Worm (Caenorhabditis elegans) whole organism, mixed stage, embryonic: Measurements from ENCODE around the gene Y11D7A.9.
A peak's percentile ranks its signal among the peaks of the same experiment; 100 is the strongest.
"Not testable (repeated sequence)": the region's sequence is repeated elsewhere in the genome, so short reads cannot be mapped to it uniquely, and the experiment has no call there.

Experiments
- M03D4.4 ChIP-seq: sonication (generic microtip); optimal IDR thresholded peaks from 2 replicates; lab custom pipeline; 2017; ENCODE audit warnings: mild to moderate bottlenecking, missing genetic modification characterization, missing compliant biosample characterization
- bed-3 ChIP-seq: fragments of 200-800 bp; sonication (Bioruptor generic); optimal IDR thresholded peaks from 3 replicates; lab custom pipeline; 2018; ENCODE audit warnings: mild to moderate bottlenecking, missing genetic modification characterization, moderate library complexity, missing compliant biosample characterization
- blmp-1 ChIP-seq: fragments of 150-350 bp; optimal IDR thresholded peaks from 2 replicates; lab custom pipeline; 2014; ENCODE audit warnings: missing biosample characterization, missing genetic modification characterization
- ceh-39 ChIP-seq: fragments of 150-350 bp; optimal IDR thresholded peaks from 2 replicates; lab custom pipeline; 2014; ENCODE audit warnings: missing biosample characterization, missing genetic modification characterization
- ceh-43 ChIP-seq: fragments of 200-800 bp; sonication (Bioruptor generic); optimal IDR thresholded peaks from 2 replicates; lab custom pipeline; 2018; ENCODE audit warnings: mild to moderate bottlenecking, missing genetic modification characterization, moderate library complexity, missing compliant biosample characterization
- ceh-83 ChIP-seq: fragments of 200-800 bp; sonication (Bioruptor generic); optimal IDR thresholded peaks from 2 replicates; lab custom pipeline; 2018; ENCODE audit warnings: mild to moderate bottlenecking, missing genetic modification characterization, missing compliant biosample characterization
- ces-1 ChIP-seq: fragments of 150-350 bp; optimal IDR thresholded peaks from 2 replicates; lab custom pipeline; 2014; ENCODE audit warnings: missing biosample characterization, missing genetic modification reagents, missing genetic modification characterization
- cnd-1 ChIP-seq: fragments of 200-800 bp; sonication (Bioruptor generic); optimal IDR thresholded peaks from 2 replicates; lab custom pipeline; 2018; ENCODE audit warnings: mild to moderate bottlenecking, missing genetic modification characterization, missing compliant biosample characterization
- drap-1 ChIP-seq: fragments of 200-800 bp; sonication (Bioruptor generic); optimal IDR thresholded peaks from 3 replicates; lab custom pipeline; 2018; ENCODE audit warnings: mild to moderate bottlenecking, missing genetic modification characterization, missing compliant biosample characterization
- elt-3 ChIP-seq: fragments of 150-350 bp; optimal IDR thresholded peaks from 2 replicates; lab custom pipeline; 2014; ENCODE audit warnings: missing biosample characterization, missing genetic modification characterization
- flh-1 ChIP-seq: fragments of 200-800 bp; sonication (Bioruptor generic); optimal IDR thresholded peaks from 2 replicates; lab custom pipeline; 2018; ENCODE audit warnings: mild to moderate bottlenecking, missing genetic modification characterization, moderate library complexity, missing compliant biosample characterization
- ham-2 ChIP-seq: fragments of 200-800 bp; sonication (Bioruptor generic); optimal IDR thresholded peaks from 2 replicates; lab custom pipeline; 2018; ENCODE audit warnings: mild to moderate bottlenecking, missing genetic modification characterization, missing compliant biosample characterization
- hlh-1 ChIP-seq: fragments of 150-350 bp; optimal IDR thresholded peaks from 2 replicates; lab custom pipeline; 2014; ENCODE audit warnings: missing biosample characterization, missing genetic modification reagents, missing genetic modification characterization
- lin-13 ChIP-seq: fragments of 150-350 bp; optimal IDR thresholded peaks from 2 replicates; lab custom pipeline; 2014; ENCODE audit warnings: missing biosample characterization, missing genetic modification characterization
- lin-32 ChIP-seq: fragments of 200-800 bp; sonication (Bioruptor generic); optimal IDR thresholded peaks from 2 replicates; lab custom pipeline; 2018; ENCODE audit warnings: mild to moderate bottlenecking, missing genetic modification characterization, missing compliant biosample characterization
- lsy-2 ChIP-seq: fragments of 150-350 bp; optimal IDR thresholded peaks from 2 replicates; lab custom pipeline; 2014; ENCODE audit warnings: missing biosample characterization, missing genetic modification characterization
- mab-5 ChIP-seq: fragments of 150-350 bp; optimal IDR thresholded peaks from 2 replicates; lab custom pipeline; 2014; ENCODE audit warnings: missing biosample characterization, missing genetic modification characterization
- mep-1 ChIP-seq: fragments of 150-350 bp; optimal IDR thresholded peaks from 2 replicates; lab custom pipeline; 2017; ENCODE audit warnings: missing biosample characterization, missing genetic modification reagents, missing genetic modification characterization, inconsistent platforms
- mls-2 ChIP-seq: sonication (generic microtip); optimal IDR thresholded peaks from 2 replicates; lab custom pipeline; 2016; ENCODE audit warnings: mild to moderate bottlenecking, missing genetic modification characterization, moderate library complexity, missing compliant biosample characterization
- nhr-12 ChIP-seq: fragments of 150-350 bp; optimal IDR thresholded peaks from 2 replicates; lab custom pipeline; 2014; ENCODE audit warnings: missing biosample characterization, missing genetic modification characterization
- nhr-2 ChIP-seq: fragments of 150-350 bp; optimal IDR thresholded peaks from 2 replicates; lab custom pipeline; 2014; ENCODE audit warnings: missing biosample characterization, missing genetic modification characterization
- nhr-237 ChIP-seq: fragments of 150-350 bp; optimal IDR thresholded peaks from 2 replicates; lab custom pipeline; 2014; ENCODE audit warnings: missing biosample characterization, missing genetic modification characterization
- nhr-76 ChIP-seq: sonication (generic microtip); optimal IDR thresholded peaks from 2 replicates; lab custom pipeline; 2017; ENCODE audit warnings: missing biosample characterization, missing genetic modification characterization
- pha-4 ChIP-seq: fragments of 150-350 bp; optimal IDR thresholded peaks from 2 replicates; lab custom pipeline; 2018; ENCODE audit warnings: missing biosample characterization, missing genetic modification reagents, missing genetic modification characterization
- sem-2 ChIP-seq: fragments of 200-800 bp; sonication (Bioruptor generic); optimal IDR thresholded peaks from 2 replicates; lab custom pipeline; 2018; ENCODE audit warnings: mild to moderate bottlenecking, missing genetic modification characterization, missing compliant biosample characterization
- snpc-4 ChIP-seq: fragments of 150-350 bp; optimal IDR thresholded peaks from 2 replicates; lab custom pipeline; 2014; ENCODE audit warnings: missing biosample characterization, missing genetic modification characterization
- tbx-8 ChIP-seq: fragments of 200-800 bp; sonication (Bioruptor generic); optimal IDR thresholded peaks from 2 replicates; lab custom pipeline; 2018; ENCODE audit warnings: mild to moderate bottlenecking, missing genetic modification characterization, moderate library complexity, missing compliant biosample characterization
- unc-120 ChIP-seq: sonication (generic microtip); optimal IDR thresholded peaks from 2 replicates; lab custom pipeline; 2017; ENCODE audit warnings: missing genetic modification characterization, missing compliant biosample characterization; ENCODE audit not compliant: poor library complexity, severe bottlenecking
- unc-39 ChIP-seq: fragments of 150-350 bp; optimal IDR thresholded peaks from 2 replicates; lab custom pipeline; 2014; ENCODE audit warnings: missing biosample characterization, missing genetic modification characterization
- unc-62 ChIP-seq: fragments of 150-350 bp; optimal IDR thresholded peaks from 2 replicates; lab custom pipeline; 2014; ENCODE audit warnings: missing biosample characterization, missing genetic modification reagents, missing genetic modification characterization
- zip-8 ChIP-seq: fragments of 150-350 bp; optimal IDR thresholded peaks from 2 replicates; lab custom pipeline; 2014; ENCODE audit warnings: missing biosample characterization, missing genetic modification characterization
- ztf-11 ChIP-seq: fragments of 150-350 bp; optimal IDR thresholded peaks from 2 replicates; lab custom pipeline; 2014; ENCODE audit warnings: missing biosample characterization, missing genetic modification characterization

Y11D7A.9 gene

ce11 chrIV:9296285-9296684, 40.4 kb upstream of the Y11D7A.9 start, which contains the start of gene F49C12.1:
Gene F49C12.1 (minus strand): TSS chrIV:9296354.
- no peak for TF ChIP-seq zip-8 (tag; lab: Kevin White, UChicago)
- no peak for TF ChIP-seq snpc-4 (tag; lab: Kevin White, UChicago)
- TF ChIP-seq elt-3 (tag; lab: Kevin White, UChicago), result no peak
- no peak for TF ChIP-seq lsy-2

ce11 chrIV:9293825-9294224, 37.9 kb upstream of the Y11D7A.9 start, which contains the start of gene nhr-264:
Gene nhr-264 (minus strand): TSS chrIV:9293925.
- TF ChIP-seq sem-2, tbx-8, drap-1 (GFP tag; lab: Kevin White, UChicago): not testable (repeated sequence)

DNA sequence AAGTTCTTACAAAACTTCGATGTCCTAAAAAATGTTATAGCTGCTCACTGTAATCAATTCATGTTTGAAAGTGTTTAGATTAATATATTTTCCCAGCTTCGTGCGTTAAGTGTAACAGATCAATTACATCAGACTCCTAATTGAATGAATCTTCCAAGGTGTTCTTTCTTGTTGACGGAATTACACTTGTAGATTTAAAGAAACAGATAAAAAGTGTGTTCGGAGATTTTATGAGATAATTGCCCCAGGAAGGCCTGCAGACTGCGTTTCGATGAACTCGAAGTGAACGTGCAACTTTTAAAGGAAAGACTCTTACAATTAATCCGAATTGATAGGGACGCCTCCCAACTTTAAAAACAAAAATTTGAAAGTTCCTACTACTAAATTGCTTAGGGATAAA, 33.7 kb upstream of the Y11D7A.9 start:
- TF ChIP-seq M03D4.4 (tag; lab: Kevin White, UChicago), result no peak
- TF ChIP-seq hlh-1 (tag; lab: Kevin White, UChicago), result no peak
- no peak for TF ChIP-seq nhr-12 (tag; lab: Kevin White, UChicago)
- TF ChIP-seq zip-8 (tag; lab: Kevin White, UChicago), result no peak
- TF ChIP-seq bed-3 (GFP tag; lab: Kevin White, UChicago), result no peak
- no peak for TF ChIP-seq ces-1 (GFP tag; lab: Kevin White, UChicago)
- TF ChIP-seq nhr-237, result no peak
- TF ChIP-seq blmp-1, result no peak
- no peak for TF ChIP-seq ceh-39 (tag; lab: Kevin White, UChicago)
- no peak for TF ChIP-seq ztf-11 (tag; lab: Kevin White, UChicago)

DNA sequence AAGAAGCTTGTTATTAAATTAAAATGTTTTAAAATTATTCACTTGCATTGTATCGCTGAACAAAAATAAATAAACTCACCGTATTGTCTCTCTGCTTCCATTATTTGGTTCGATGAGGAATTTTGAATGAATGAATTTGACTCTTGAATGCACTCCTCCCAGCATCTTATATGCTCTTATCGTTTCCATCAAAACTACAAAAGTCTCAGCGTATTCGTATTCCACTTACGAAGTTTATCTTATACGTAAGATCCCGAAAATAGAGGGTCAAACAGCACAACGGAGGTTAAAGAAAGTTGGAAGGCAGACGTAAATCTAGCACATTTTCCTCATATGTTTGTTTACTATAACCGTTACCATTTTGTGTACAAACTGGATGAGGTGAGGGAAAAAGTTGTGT, 30.4 kb upstream of the Y11D7A.9 start, which contains the start of gene nhr-267:
Gene nhr-267 (minus strand): TSS at position 101 of the 400 bp plus-strand sequence.
- TF ChIP-seq nhr-2; tbx-8 (GFP tag; lab: Kevin White, UChicago); lsy-2: not testable (repeated sequence)

- TF ChIP-seq tbx-8 (GFP tag; lab: Kevin White, UChicago), result no peak
- TF ChIP-seq unc-120 (tag; lab: Kevin White, UChicago), result peak; percentile 10
- no peak for TF ChIP-seq ceh-43 (GFP tag; lab: Kevin White, UChicago)
- TF ChIP-seq mls-2 (tag; lab: Kevin White, UChicago), result no peak
Measured at ce11 chrIV:9274008-9274529, 18.2 kb upstream of the Y11D7A.9 start, which contains the start of gene nmy-3. Gene nmy-3 (plus strand): TSS chrIV:9274479.

ce11 chrIV:9269796-9270195, 13.9 kb upstream of the Y11D7A.9 start, which contains the start of gene flh-3:
Gene flh-3 (plus strand): TSS chrIV:9270096.
- no peak for TF ChIP-seq drap-1 (GFP tag; lab: Kevin White, UChicago)
- TF ChIP-seq flh-1 (GFP tag; lab: Kevin White, UChicago), result no peak
- no peak for TF ChIP-seq unc-39 (tag; lab: Kevin White, UChicago)
- TF ChIP-seq ztf-11 (tag; lab: Kevin White, UChicago), result no peak
- TF ChIP-seq nhr-237, result no peak
- no peak for TF ChIP-seq lin-32 (GFP tag; lab: Kevin White, UChicago)

DNA sequence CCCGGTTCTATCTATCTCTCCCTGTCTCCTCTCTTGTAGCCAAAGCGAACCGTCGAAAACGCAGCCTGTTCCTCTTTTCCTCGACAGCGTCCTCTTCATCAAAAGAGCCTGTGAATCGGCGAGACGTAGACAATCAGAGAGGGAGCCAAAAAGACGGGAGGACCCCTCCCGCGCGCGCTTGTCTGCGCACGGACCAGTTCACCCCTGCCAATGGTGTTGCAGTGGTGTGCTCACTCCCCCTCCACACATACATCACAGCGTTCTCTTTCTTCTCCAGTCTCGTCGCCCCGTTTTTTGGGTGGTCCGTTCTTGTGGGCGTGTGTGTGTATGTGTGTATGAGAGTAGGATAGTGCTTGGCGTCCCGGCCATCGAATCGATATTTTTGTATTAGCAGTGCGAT, 13.0 kb upstream of the Y11D7A.9 start:
- peak; percentile 14 for TF ChIP-seq tbx-8 (GFP tag; lab: Kevin White, UChicago)
- peak; percentile 22 for TF ChIP-seq drap-1 (GFP tag; lab: Kevin White, UChicago)
- peak; percentile 11 for TF ChIP-seq hlh-1 (tag; lab: Kevin White, UChicago)
- no peak for TF ChIP-seq unc-39 (tag; lab: Kevin White, UChicago)
- no peak for TF ChIP-seq nhr-76 (tag; lab: Kevin White, UChicago)
- TF ChIP-seq lin-13 (tag; lab: Kevin White, UChicago), result peak; percentile 1
- peak; percentile 68 for TF ChIP-seq ztf-11 (tag; lab: Kevin White, UChicago)
- TF ChIP-seq unc-120 (tag; lab: Kevin White, UChicago), result peak; percentile 7
- peak; percentile 32 for TF ChIP-seq cnd-1 (tag; lab: Kevin White, UChicago)
- TF ChIP-seq M03D4.4 (tag; lab: Kevin White, UChicago), result peak; percentile 41
- TF ChIP-seq unc-62 (GFP tag; lab: Kevin White, UChicago), result peak; percentile 46
- TF ChIP-seq ham-2 (GFP tag; lab: Kevin White, UChicago), result peak; percentile 55
- TF ChIP-seq lsy-2, result no peak
- no peak for TF ChIP-seq mab-5 (tag; lab: Kevin White, UChicago)
- TF ChIP-seq mep-1 (tag; lab: Kevin White, UChicago), result peak; percentile 20
- TF ChIP-seq ceh-39 (tag; lab: Kevin White, UChicago), result peak; percentile 27
- TF ChIP-seq pha-4 (tag; lab: Kevin White, UChicago), result no peak
- TF ChIP-seq ceh-83, result peak; percentile 37
